Worm (Caenorhabditis elegans) whole organism, L1 larva: ENCODE data around the gene ced-5.

Experiments used
- aly-2 ChIP-seq: fragments of 150-350 bp; optimal IDR thresholded peaks from 2 replicates; lab custom pipeline; 2014; ENCODE audit warnings: missing biosample characterization, missing genetic modification characterization
- dpl-1 ChIP-seq, 3 experiments: fragments of 150-350 bp in 2 of 3; sonication (generic microtip) in 1 of 3; optimal IDR thresholded peaks; 2 replicates each; lab custom pipeline; 2014 to 2017; ENCODE audit warnings: missing biosample characterization in 3 of 3, missing genetic modification characterization in 3 of 3, missing genetic modification reagents in 3 of 3
- fos-1 ChIP-seq: fragments of 150-350 bp; optimal IDR thresholded peaks from 2 replicates; lab custom pipeline; 2014; ENCODE audit warnings: missing biosample characterization, missing genetic modification characterization
- nhr-237 ChIP-seq: fragments of 150-350 bp; optimal IDR thresholded peaks from 2 replicates; lab custom pipeline; 2014; ENCODE audit warnings: missing biosample characterization, missing genetic modification characterization
- nhr-76 ChIP-seq: sonication (generic microtip); optimal IDR thresholded peaks from 2 replicates; lab custom pipeline; 2017; ENCODE audit warnings: missing biosample characterization, missing genetic modification characterization
- unc-98 ChIP-seq: fragments of 200-800 bp; sonication (Bioruptor generic); IDR thresholded peaks from 2 replicates; pipeline ENCODE4 v1.3.6; 2022; ENCODE audit warnings: missing genetic modification characterization, missing compliant biosample characterization
- ztf-11 ChIP-seq, 2 experiments: sonication (generic microtip); optimal IDR thresholded peaks; 2 replicates each; lab custom pipeline; 2016 to 2017; ENCODE audit warnings: missing genetic modification characterization in 2 of 2, missing biosample characterization in 1 of 2, missing compliant biosample characterization in 1 of 2

DNA sequence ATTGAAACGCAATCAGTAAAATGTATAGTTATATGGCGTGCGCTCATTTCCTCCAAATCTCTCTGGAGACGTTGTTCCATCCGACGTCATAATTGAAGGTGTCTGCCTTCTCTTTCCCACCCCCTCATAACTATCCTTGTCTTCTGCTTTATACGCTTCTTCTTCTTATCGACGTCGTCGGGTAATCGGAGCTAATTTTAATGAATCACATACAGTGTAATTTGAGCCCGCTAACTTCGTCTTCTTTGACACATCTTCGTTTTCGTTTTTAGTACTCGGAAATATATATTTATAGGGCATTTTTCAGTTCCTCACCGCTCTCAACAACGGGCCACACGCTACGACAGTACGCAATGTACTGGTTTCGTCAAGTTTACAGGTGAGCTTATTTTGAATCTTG, 47.5 kb upstream of the ced-5 start, which contains the start of gene ins-1:
- TF ChIP-seq nhr-76 (no peak), nhr-237 (tag; lab: Kevin White, UChicago) (no peak), fos-1 (tag; lab: Kevin White, UChicago) (no peak), dpl-1 (GFP tag; optimal IDR thresholded peaks at IDR 0.05; lab: Kevin White, UChicago) (no peak), aly-2 (tag; lab: Kevin White, UChicago) (no peak), ztf-11 (tag; optimal IDR thresholded peaks at IDR 0.05; lab: Kevin White, UChicago) (no peak), unc-98 (GFP tag; lab: Robert Waterston, UW) (no peak)
